Worm (Caenorhabditis elegans): Measurements from ENCODE around the gene clc-20.

Gene clc-20

DNA sequence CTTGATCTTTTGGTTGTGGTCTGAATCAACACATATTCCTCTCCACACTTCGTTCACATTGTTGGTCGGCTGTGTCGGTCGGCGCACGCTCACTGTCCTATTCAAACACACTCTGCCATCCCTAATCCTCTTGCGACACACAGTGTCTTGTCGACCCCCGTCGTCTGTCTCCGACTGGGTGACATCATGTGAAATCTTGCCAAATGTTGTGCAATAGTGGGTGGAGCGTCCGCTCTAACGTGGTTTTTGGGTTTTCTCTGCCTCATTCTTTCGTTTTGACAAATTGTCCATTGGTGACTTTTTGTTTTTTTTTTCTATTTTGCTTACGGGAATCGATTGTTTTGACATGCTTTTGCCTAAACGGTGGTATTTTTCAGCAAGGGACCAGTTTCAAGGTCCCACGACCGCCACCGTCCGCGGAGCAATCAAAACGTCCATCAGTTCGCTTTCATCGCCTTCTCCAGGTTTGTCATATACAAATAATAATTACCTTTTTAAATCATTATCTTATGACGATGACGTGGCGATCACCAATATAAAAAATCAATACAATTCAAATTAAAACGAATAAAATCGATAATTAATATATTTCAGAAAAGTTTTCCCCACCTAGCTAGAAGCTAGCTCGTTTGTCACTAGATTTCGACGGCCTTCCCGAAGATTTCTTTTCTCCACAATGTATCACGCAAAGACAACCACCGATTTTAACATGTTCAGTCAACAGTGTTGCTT, 38.5 kb upstream of the clc-20 start (continued):
- TF ChIP-seq ceh-82 (tag; optimal IDR thresholded peaks at IDR 0.05), result no peak
- TF ChIP-seq egl-43 (GFP tag; IDR thresholded peaks at IDR 0.05), result peak; percentile 78
- no peak for TF ChIP-seq F10B5.3 (tag; optimal IDR thresholded peaks at IDR 0.05)
- peak; percentile 98 for TF ChIP-seq hlh-11 (tag; optimal IDR thresholded peaks at IDR 0.05)
- TF ChIP-seq lsy-2 (tag; optimal IDR thresholded peaks at IDR 0.05), result peak; percentile 78 to 92
- no peak for TF ChIP-seq unc-130 (GFP tag; optimal IDR thresholded peaks at IDR 0.05)
- TF ChIP-seq nhr-6 (tag; optimal IDR thresholded peaks at IDR 0.05), result peak; percentile 74
- peak; percentile 98 for TF ChIP-seq hlh-30 (tag; optimal IDR thresholded peaks at IDR 0.05; ENCODE audit: insufficient read depth)
- TF ChIP-seq gei-8 (GFP tag; optimal IDR thresholded peaks at IDR 0.05), result peak; percentile 72
- peak; percentile 72; the same call in 1 of the 2 replicates for TF ChIP-seq dmd-9 (GFP tag; IDR thresholded peaks at IDR 0.05)
- no peak for TF ChIP-seq zip-2 (tag; optimal IDR thresholded peaks at IDR 0.05)
- TF ChIP-seq mdl-1 (tag; optimal IDR thresholded peaks at IDR 0.05), result peak; percentile 86 to 98
- TF ChIP-seq nhr-11 (tag; optimal IDR thresholded peaks at IDR 0.05), result peak; percentile 96
- no peak for TF ChIP-seq tag-97 (GFP tag; IDR thresholded peaks at IDR 0.05)

DNA sequence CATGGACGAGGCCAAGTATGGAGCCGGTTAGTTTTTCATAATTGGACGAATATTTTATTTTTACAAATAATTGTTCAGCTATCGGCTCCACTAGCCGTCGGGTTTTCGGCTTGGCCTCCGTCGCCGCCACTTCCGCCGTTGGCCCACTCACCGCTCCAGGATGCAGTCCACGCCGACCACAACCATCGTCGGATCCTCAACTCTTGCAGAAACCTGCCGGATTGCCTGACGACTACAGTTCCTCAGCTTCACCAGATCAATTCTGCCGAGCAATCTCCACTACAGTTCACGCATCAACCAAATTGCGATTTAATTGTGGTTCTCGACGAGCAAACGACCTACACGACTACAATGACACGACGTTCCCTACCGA, 38.0 kb upstream of the clc-20 start:
- no peak for TF ChIP-seq nhr-237 (tag; optimal IDR thresholded peaks at IDR 0.05)
- no peak for TF ChIP-seq zfp-3 (GFP tag; conservative IDR thresholded peaks at IDR 0.05)
- TF ChIP-seq sdz-12 (GFP tag; optimal IDR thresholded peaks at IDR 0.05), result no peak
- no peak for TF ChIP-seq nhr-41 (GFP tag; IDR thresholded peaks at IDR 0.05)
- TF ChIP-seq zip-2 (tag; optimal IDR thresholded peaks at IDR 0.05), result no peak
- TF ChIP-seq mxl-3 (GFP tag; optimal IDR thresholded peaks at IDR 0.05), result no peak
- TF ChIP-seq zip-11 (GFP tag; IDR thresholded peaks at IDR 0.05), result no peak
- no peak for TF ChIP-seq nhr-6 (tag; optimal IDR thresholded peaks at IDR 0.05)
- no peak for TF ChIP-seq snpc-4 (tag; optimal IDR thresholded peaks at IDR 0.05)
- TF ChIP-seq ceh-32 (tag; optimal IDR thresholded peaks at IDR 0.05; ENCODE audit: poor library complexity), result no peak
- no peak for TF ChIP-seq lsy-2 (tag; optimal IDR thresholded peaks at IDR 0.05)
- no peak for TF ChIP-seq pqm-1 (tag; optimal IDR thresholded peaks at IDR 0.05)
- no peak for TF ChIP-seq spr-1 (tag; optimal IDR thresholded peaks at IDR 0.05)
- TF ChIP-seq Y75B8A.6 (GFP tag; IDR thresholded peaks at IDR 0.05), result no peak
- no peak for TF ChIP-seq lin-1 (GFP tag; IDR thresholded peaks at IDR 0.05)
- no peak for TF ChIP-seq spr-3 (GFP tag; optimal IDR thresholded peaks at IDR 0.05)
- TF ChIP-seq lin-13 (GFP tag; optimal IDR thresholded peaks at IDR 0.05), result no peak
- TF ChIP-seq set-16 (GFP tag; IDR thresholded peaks at IDR 0.05), result peak; percentile 90
- TF ChIP-seq mdt-29 (GFP tag; IDR thresholded peaks at IDR 0.05), result no peak
- TF ChIP-seq Y105C5A.15 (GFP tag; IDR thresholded peaks at IDR 0.05), result no peak
- no peak for TF ChIP-seq unc-130 (GFP tag; optimal IDR thresholded peaks at IDR 0.05)
- TF ChIP-seq mxl-2 (GFP tag; conservative IDR thresholded peaks at IDR 0.05), result no peak
- TF ChIP-seq ceh-44 (GFP tag; IDR thresholded peaks at IDR 0.05), result no peak
- no peak for TF ChIP-seq lin-15B (tag; optimal IDR thresholded peaks at IDR 0.05)
- peak; percentile 8 for TF ChIP-seq duxl-1 (tag; optimal IDR thresholded peaks at IDR 0.05; ENCODE audit: poor library complexity)
- TF ChIP-seq lir-3 (tag; optimal IDR thresholded peaks at IDR 0.05), result no peak
- TF ChIP-seq ceh-62 (tag; optimal IDR thresholded peaks at IDR 0.05), result no peak
- TF ChIP-seq Y5F2A.4 (GFP tag; optimal IDR thresholded peaks at IDR 0.05), result no peak
- no peak for TF ChIP-seq nhr-10 (tag; optimal IDR thresholded peaks at IDR 0.05)
- 0 out of 2 replicates have a peak, but pooled peaks have one; percentile 56 for TF ChIP-seq egl-43 (GFP tag; IDR thresholded peaks at IDR 0.05)
- no peak for TF ChIP-seq nhr-48 (tag; optimal IDR thresholded peaks at IDR 0.05)
- TF ChIP-seq F44E2.7 (GFP tag; IDR thresholded peaks at IDR 0.05), result no peak
- peak; percentile 97 for TF ChIP-seq aha-1 (tag)
- no peak for TF ChIP-seq hlh-30 (tag; optimal IDR thresholded peaks at IDR 0.05; ENCODE audit: insufficient read depth)
- no peak for TF ChIP-seq zag-1 (tag; optimal IDR thresholded peaks at IDR 0.05)
- no peak for TF ChIP-seq unc-39 (tag; optimal IDR thresholded peaks at IDR 0.05)
- TF ChIP-seq ztf-7 (tag; optimal IDR thresholded peaks at IDR 0.05), result no peak
- no peak for TF ChIP-seq daf-12 (tag; optimal IDR thresholded peaks at IDR 0.05)
- TF ChIP-seq arid-1 (GFP tag; conservative IDR thresholded peaks at IDR 0.05), result no peak
- TF ChIP-seq lin-38 (GFP tag; IDR thresholded peaks at IDR 0.05), result no peak
- no peak for TF ChIP-seq nhr-28 (tag; optimal IDR thresholded peaks at IDR 0.05)
- TF ChIP-seq Y48G9A.11 (GFP tag; IDR thresholded peaks at IDR 0.05), result no peak

All from whole organism, L4 larva.